Fruit fly (Drosophila melanogaster): ENCODE data around the gene CG7011.

Gene CG7011

DNA sequence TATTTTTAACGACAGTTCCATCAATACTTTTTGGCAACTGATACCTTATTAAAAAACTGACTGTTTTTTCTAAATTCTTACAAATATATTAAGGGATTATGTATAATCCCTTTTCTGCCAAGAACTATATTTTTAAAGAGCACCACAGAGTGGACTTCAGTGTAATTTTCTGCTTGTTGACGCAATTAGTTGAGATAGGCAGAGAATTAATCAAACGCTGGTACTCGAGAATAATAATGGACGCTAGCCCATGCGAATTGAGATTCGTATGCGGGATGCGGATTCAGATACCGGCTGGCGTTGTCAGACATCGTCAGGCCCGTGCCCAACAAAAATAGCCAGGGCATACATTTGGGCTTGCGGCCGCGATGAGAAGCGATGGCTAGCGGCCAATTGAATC, 50.2 kb downstream of the CG7011 start, which contains the start of gene CG13458:
TSS of gene CG13458 (plus strand) at position 301 of the 400 bp plus-strand sequence.
- TF ChIP-seq CG32006 (GFP tag; optimal IDR thresholded peaks at IDR 0.05) (no peak), CG6854 (GFP tag; optimal IDR thresholded peaks at IDR 0.05) (no peak), Eip78C (GFP tag) (peak; percentile 68), CG15336 (GFP tag; IDR thresholded peaks at IDR 0.05) (0 out of 2 replicates have a peak, but pooled peaks have one; percentile 7), CG16779 (tag; optimal IDR thresholded peaks at IDR 0.05) (no peak), net (GFP tag; optimal IDR thresholded peaks at IDR 0.05) (no peak), fkh (GFP tag; optimal IDR thresholded peaks at IDR 0.05) (no peak), spab (GFP tag; optimal IDR thresholded peaks at IDR 0.05) (no peak), salr (GFP tag; optimal IDR thresholded peaks at IDR 0.05) (no peak)
